Fruit fly (Drosophila melanogaster): ENCODE data around the gene CG4972.

- TF ChIP-seq CTCF (optimal IDR thresholded peaks at IDR 0.05) = no peak
- TF ChIP-seq CG8478 (optimal IDR thresholded peaks at IDR 0.05) = no peak
These were observed 22.5 kb upstream of the CG4972 start, which contains the start of gene Ufd4 for dm6 chr2L:10292066-10292560.

All from S2 (cell line).